Fruit fly (Drosophila melanogaster): ENCODE results near the gene Use1.
A peak's percentile ranks its signal among the peaks of the same experiment; 100 is the strongest.

The Use1 gene

DNA sequence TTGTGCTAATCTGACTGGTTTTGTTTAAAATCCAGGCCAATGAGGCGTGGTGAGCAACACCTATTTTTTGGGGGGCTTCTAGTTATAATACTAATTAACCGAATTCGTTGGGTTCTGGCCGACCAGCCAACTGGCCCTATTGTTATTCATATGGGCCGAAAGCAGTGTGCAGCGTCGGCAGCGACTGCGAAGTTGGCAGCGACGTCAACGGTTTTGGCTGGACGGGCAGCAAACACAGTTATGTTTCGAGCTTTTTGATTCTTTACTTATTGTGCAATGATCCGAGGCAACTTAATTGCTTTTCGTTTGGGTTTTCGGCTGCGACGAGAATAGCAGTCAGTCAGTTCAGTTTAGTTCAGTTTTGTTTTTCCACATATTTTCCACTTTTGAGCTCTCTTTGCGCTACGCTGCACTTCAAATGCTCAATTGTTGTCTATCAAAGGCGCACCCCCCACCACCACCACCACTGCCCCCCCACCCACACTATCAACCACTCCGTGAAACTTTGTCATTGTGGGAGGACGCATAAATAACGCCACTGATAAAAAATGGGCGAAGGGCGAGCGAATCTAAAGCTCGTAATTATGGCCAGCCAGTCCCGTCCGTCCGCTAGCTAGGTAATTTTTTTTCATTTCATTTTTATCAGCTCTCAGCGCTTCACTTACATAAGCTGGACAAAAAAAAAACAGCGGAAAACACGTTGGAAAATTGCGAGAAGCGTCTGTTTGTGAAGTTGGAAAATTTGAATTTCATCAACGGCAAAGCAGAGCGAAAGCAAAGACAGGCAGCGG lies 10.8 kb downstream of the Use1 start:
- TF ChIP-seq kay (GFP tag; ENCODE audit: borderline replicate concordance): peak; percentile 71
- no peak for TF ChIP-seq Hr96 (GFP tag; optimal IDR thresholded peaks at IDR 0.05)
- TF ChIP-seq Crg-1 (GFP tag; optimal IDR thresholded peaks at IDR 0.05): no peak
- TF ChIP-seq cic (GFP tag; optimal IDR thresholded peaks at IDR 0.05): peak; percentile 15
- TF ChIP-seq CG11617 (GFP tag; optimal IDR thresholded peaks at IDR 0.05): no peak
- no peak for TF ChIP-seq CG7045 (GFP tag; optimal IDR thresholded peaks at IDR 0.05)
- TF ChIP-seq tj (GFP tag; optimal IDR thresholded peaks at IDR 0.05): no peak

dm6 chr3L:9125261-9126020 lies 11.5 kb downstream of the Use1 start:
- no peak for TF ChIP-seq CG5204 (GFP tag; optimal IDR thresholded peaks at IDR 0.05)
- no peak for TF ChIP-seq toe (GFP tag; optimal IDR thresholded peaks at IDR 0.05)
- TF ChIP-seq Clk (GFP tag; optimal IDR thresholded peaks at IDR 0.05): no peak
- no peak for TF ChIP-seq Crg-1 (GFP tag; optimal IDR thresholded peaks at IDR 0.05)
- TF ChIP-seq CG7101 (tag; optimal IDR thresholded peaks at IDR 0.05): no peak
- no peak for TF ChIP-seq pad (GFP tag; optimal IDR thresholded peaks at IDR 0.05)
- peak; percentile 24 for TF ChIP-seq cic (GFP tag; optimal IDR thresholded peaks at IDR 0.05)
- TF ChIP-seq CG11617 (GFP tag; optimal IDR thresholded peaks at IDR 0.05): no peak
- TF ChIP-seq kay (GFP tag; ENCODE audit: borderline replicate concordance): peak; percentile 32
- TF ChIP-seq Hr96 (GFP tag; optimal IDR thresholded peaks at IDR 0.05): no peak
- TF ChIP-seq tj (GFP tag; optimal IDR thresholded peaks at IDR 0.05): peak; percentile 27
- no peak for TF ChIP-seq CG7045 (GFP tag; optimal IDR thresholded peaks at IDR 0.05)
- no peak for TF ChIP-seq cnc (optimal IDR thresholded peaks at IDR 0.05)
- no peak for TF ChIP-seq ovo (GFP tag; optimal IDR thresholded peaks at IDR 0.05)
- peak; percentile 25 for TF ChIP-seq CG33017 (tag; optimal IDR thresholded peaks at IDR 0.05)
- no peak for TF ChIP-seq bab1 (GFP tag; optimal IDR thresholded peaks at IDR 0.05)
- TF ChIP-seq CG1620 (GFP tag; optimal IDR thresholded peaks at IDR 0.05): no peak
- peak; percentile 53 for TF ChIP-seq CG14711 (tag; optimal IDR thresholded peaks at IDR 0.05)
- TF ChIP-seq CG12768 (GFP tag; optimal IDR thresholded peaks at IDR 0.05): peak; percentile 42
- peak; percentile 74 for TF ChIP-seq Mnt (GFP tag; optimal IDR thresholded peaks at IDR 0.05)

DNA sequence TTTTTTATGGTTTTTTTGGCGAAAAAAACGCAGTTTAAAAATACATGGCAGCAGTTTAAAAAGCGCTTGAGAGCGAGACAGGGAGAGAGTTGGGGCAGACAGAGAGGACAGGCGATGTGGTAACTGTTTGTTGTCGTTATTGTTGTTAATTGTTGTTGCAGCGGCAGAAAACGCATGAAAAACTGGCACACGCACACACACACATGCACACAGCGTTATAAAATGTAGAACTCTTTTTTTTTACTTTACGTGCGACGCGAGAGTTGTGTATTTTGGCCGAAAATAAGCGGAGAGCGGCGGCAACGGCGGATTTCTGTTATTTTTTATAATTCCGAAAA lies 12.1 kb downstream of the Use1 start:
- TF ChIP-seq cic (GFP tag; optimal IDR thresholded peaks at IDR 0.05): no peak

- TF ChIP-seq CG11617 (GFP tag; optimal IDR thresholded peaks at IDR 0.05) (no peak), CG5204 (GFP tag; optimal IDR thresholded peaks at IDR 0.05) (no peak)
These were observed 15.7 kb downstream of the Use1 start for dm6 chr3L:9121289-9121688.

dm6 chr3L:9119564-9119963 lies 17.4 kb downstream of the Use1 start:
- TF ChIP-seq CG1620 (GFP tag; optimal IDR thresholded peaks at IDR 0.05) (no peak), Mnt (GFP tag; optimal IDR thresholded peaks at IDR 0.05) (no peak), toe (GFP tag; optimal IDR thresholded peaks at IDR 0.05) (no peak), CG14711 (tag; optimal IDR thresholded peaks at IDR 0.05) (peak; percentile 18)

dm6 chr3L:9115654-9116053 lies 21.3 kb downstream of the Use1 start:
- TF ChIP-seq CG11617 (GFP tag; optimal IDR thresholded peaks at IDR 0.05) (no peak), pad (GFP tag; optimal IDR thresholded peaks at IDR 0.05) (no peak), Clk (GFP tag; optimal IDR thresholded peaks at IDR 0.05) (no peak), CG7045 (GFP tag; optimal IDR thresholded peaks at IDR 0.05) (no peak), bab1 (GFP tag; optimal IDR thresholded peaks at IDR 0.05) (no peak), CG12768 (GFP tag; optimal IDR thresholded peaks at IDR 0.05) (no peak), CG14711 (tag; optimal IDR thresholded peaks at IDR 0.05) (no peak)

DNA sequence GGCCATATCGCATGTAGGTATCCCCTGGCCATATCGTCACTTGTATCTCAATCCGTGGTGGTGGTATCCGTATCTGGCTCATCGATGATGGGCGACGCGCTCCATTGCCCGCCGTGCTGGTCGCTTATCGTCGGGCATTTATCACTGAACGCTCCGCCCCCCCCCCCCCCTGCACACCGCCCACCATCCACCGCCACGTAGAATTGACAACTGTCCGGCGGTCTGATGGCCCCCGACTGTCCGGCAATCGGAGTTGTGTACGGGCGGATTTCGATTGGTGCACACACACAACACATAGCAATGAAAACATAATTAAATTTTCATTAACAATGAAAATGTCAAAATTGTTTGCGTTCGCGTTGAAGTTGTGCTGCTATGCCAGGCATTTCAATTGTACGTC lies 22.6 kb downstream of the Use1 start:
- TF ChIP-seq CG1620 (GFP tag; optimal IDR thresholded peaks at IDR 0.05): no peak
- no peak for TF ChIP-seq bab1 (GFP tag; optimal IDR thresholded peaks at IDR 0.05)
- TF ChIP-seq CG5204 (GFP tag; optimal IDR thresholded peaks at IDR 0.05): no peak
- no peak for TF ChIP-seq CG12768 (GFP tag; optimal IDR thresholded peaks at IDR 0.05)
- no peak for TF ChIP-seq CG33017 (tag; optimal IDR thresholded peaks at IDR 0.05)
- no peak for TF ChIP-seq Clk (GFP tag; optimal IDR thresholded peaks at IDR 0.05)
- no peak for TF ChIP-seq tj (GFP tag; optimal IDR thresholded peaks at IDR 0.05)
- TF ChIP-seq Hr96 (GFP tag; optimal IDR thresholded peaks at IDR 0.05): no peak
- TF ChIP-seq kay (GFP tag; ENCODE audit: borderline replicate concordance): no peak
- TF ChIP-seq cic (GFP tag; optimal IDR thresholded peaks at IDR 0.05): no peak
